Worm (Caenorhabditis elegans): Measurements from ENCODE around the gene srr-10.

The srr-10 gene

ce11 chrV:7737710-7738109 lies 2.3 kb downstream of the srr-10 start, which contains the start of gene srr-9:
Gene srr-9 (plus strand): TSS chrV:7738010.
- TF ChIP-seq lin-13 (tag; optimal IDR thresholded peaks at IDR 0.05) (no peak), drap-1 (GFP tag; optimal IDR thresholded peaks at IDR 0.05) (no peak), ceh-83 (GFP tag; optimal IDR thresholded peaks at IDR 0.05) (no peak), flh-1 (GFP tag; optimal IDR thresholded peaks at IDR 0.05) (no peak), ceh-39 (tag; optimal IDR thresholded peaks at IDR 0.05) (no peak), mep-1 (tag; optimal IDR thresholded peaks at IDR 0.05) (no peak)

DNA sequence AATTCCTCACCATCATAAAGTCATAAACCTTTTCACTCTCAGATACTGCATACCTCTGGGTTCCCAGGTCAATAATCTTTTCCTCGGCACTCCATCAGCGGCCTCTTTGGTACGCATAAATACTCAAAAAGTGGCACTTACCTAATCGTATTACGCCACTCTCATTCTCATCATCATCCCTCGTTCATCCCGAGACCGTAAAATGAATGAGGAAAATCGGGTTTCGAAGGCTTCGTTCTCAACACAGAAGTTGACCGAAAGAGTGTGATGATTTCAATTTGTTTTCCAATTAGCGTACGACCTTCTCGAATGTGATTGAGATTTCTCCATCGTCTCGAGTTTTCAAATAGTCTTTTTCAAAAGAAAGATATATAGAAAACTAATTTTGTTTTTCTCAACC lies 4.5 kb downstream of the srr-10 start:
- TF ChIP-seq drap-1 (GFP tag; optimal IDR thresholded peaks at IDR 0.05) (no peak), ces-1 (GFP tag; optimal IDR thresholded peaks at IDR 0.05) (peak; percentile 9), nhr-2 (tag; optimal IDR thresholded peaks at IDR 0.05) (peak; percentile 25), ceh-39 (tag; optimal IDR thresholded peaks at IDR 0.05) (no peak), tbx-8 (GFP tag; optimal IDR thresholded peaks at IDR 0.05) (no peak), flh-1 (GFP tag; optimal IDR thresholded peaks at IDR 0.05) (no peak), unc-39 (tag; optimal IDR thresholded peaks at IDR 0.05) (no peak)

- TF ChIP-seq M03D4.4 (tag; optimal IDR thresholded peaks at IDR 0.05): no peak
- peak; percentile 55 for TF ChIP-seq unc-62 (GFP tag; optimal IDR thresholded peaks at IDR 0.05)
- peak; percentile 100 for TF ChIP-seq nhr-2 (tag; optimal IDR thresholded peaks at IDR 0.05)
- TF ChIP-seq zip-8 (tag; optimal IDR thresholded peaks at IDR 0.05): peak; percentile 77
- TF ChIP-seq lin-13 (tag; optimal IDR thresholded peaks at IDR 0.05): no peak
- TF ChIP-seq elt-3 (tag; optimal IDR thresholded peaks at IDR 0.05): no peak
- no peak for TF ChIP-seq ceh-43 (GFP tag; optimal IDR thresholded peaks at IDR 0.05)
Measured at ce11 chrV:7741918-7742317, 6.5 kb downstream of the srr-10 start.

- TF ChIP-seq ces-1 (GFP tag; optimal IDR thresholded peaks at IDR 0.05): no peak
- TF ChIP-seq nhr-237 (tag; optimal IDR thresholded peaks at IDR 0.05): no peak
- no peak for TF ChIP-seq tbx-8 (GFP tag; optimal IDR thresholded peaks at IDR 0.05)
- no peak for TF ChIP-seq nhr-12 (tag; optimal IDR thresholded peaks at IDR 0.05)
- no peak for TF ChIP-seq sem-2 (GFP tag; optimal IDR thresholded peaks at IDR 0.05)
- no peak for TF ChIP-seq mls-2 (tag; optimal IDR thresholded peaks at IDR 0.05)
- TF ChIP-seq nhr-2 (tag; optimal IDR thresholded peaks at IDR 0.05): no peak
- no peak for TF ChIP-seq M03D4.4 (tag; optimal IDR thresholded peaks at IDR 0.05)
- no peak for TF ChIP-seq ceh-83 (GFP tag; optimal IDR thresholded peaks at IDR 0.05)
- TF ChIP-seq mab-5 (tag; optimal IDR thresholded peaks at IDR 0.05): no peak
- TF ChIP-seq unc-120 (tag; optimal IDR thresholded peaks at IDR 0.05; ENCODE audit: poor library complexity, severe bottlenecking): no peak
- TF ChIP-seq sptf-1 (tag; optimal IDR thresholded peaks at IDR 0.05): no peak
Measured at ce11 chrV:7742485-7742959, 7.1 kb downstream of the srr-10 start, which contains the start of gene fbxl-5. Gene fbxl-5 (plus strand): TSS chrV:7742909.

ce11 chrV:7744068-7744467 lies 8.6 kb downstream of the srr-10 start:
- TF ChIP-seq unc-62 (GFP tag; optimal IDR thresholded peaks at IDR 0.05) (no peak), mab-5 (tag; optimal IDR thresholded peaks at IDR 0.05) (no peak)

ce11 chrV:7745386-7745785 lies 10.0 kb downstream of the srr-10 start:
- TF ChIP-seq lin-13 (tag; optimal IDR thresholded peaks at IDR 0.05): no peak
- no peak for TF ChIP-seq mab-5 (tag; optimal IDR thresholded peaks at IDR 0.05)
- no peak for TF ChIP-seq ceh-39 (tag; optimal IDR thresholded peaks at IDR 0.05)
- no peak for TF ChIP-seq ztf-11 (tag; optimal IDR thresholded peaks at IDR 0.05)
- TF ChIP-seq drap-1 (GFP tag; optimal IDR thresholded peaks at IDR 0.05): no peak
- no peak for TF ChIP-seq unc-120 (tag; optimal IDR thresholded peaks at IDR 0.05; ENCODE audit: poor library complexity, severe bottlenecking)
- no peak for TF ChIP-seq elt-1 (tag; optimal IDR thresholded peaks at IDR 0.05; ENCODE audit: borderline replicate concordance, insufficient read depth)
- no peak for TF ChIP-seq mls-2 (tag; optimal IDR thresholded peaks at IDR 0.05)
- TF ChIP-seq nhr-28 (tag; optimal IDR thresholded peaks at IDR 0.05): no peak
- TF ChIP-seq lin-32 (GFP tag; optimal IDR thresholded peaks at IDR 0.05): no peak
- TF ChIP-seq hlh-1 (tag; optimal IDR thresholded peaks at IDR 0.05): no peak
- TF ChIP-seq nhr-237 (tag; optimal IDR thresholded peaks at IDR 0.05): no peak
- no peak for TF ChIP-seq ces-1 (GFP tag; optimal IDR thresholded peaks at IDR 0.05)
- no peak for TF ChIP-seq mep-1 (tag; optimal IDR thresholded peaks at IDR 0.05)
- TF ChIP-seq ceh-43 (GFP tag; optimal IDR thresholded peaks at IDR 0.05): no peak

ce11 chrV:7745903-7746302 lies 10.5 kb downstream of the srr-10 start:
- TF ChIP-seq sptf-1 (tag; optimal IDR thresholded peaks at IDR 0.05) (no peak), nhr-2 (tag; optimal IDR thresholded peaks at IDR 0.05) (peak; percentile 39), lin-32 (GFP tag; optimal IDR thresholded peaks at IDR 0.05) (no peak), sem-2 (GFP tag; optimal IDR thresholded peaks at IDR 0.05) (no peak), unc-62 (GFP tag; optimal IDR thresholded peaks at IDR 0.05) (peak; percentile 99), unc-39 (tag; optimal IDR thresholded peaks at IDR 0.05) (no peak), pha-4 (tag; optimal IDR thresholded peaks at IDR 0.05) (no peak), ham-2 (GFP tag; optimal IDR thresholded peaks at IDR 0.05) (peak; percentile 86), unc-120 (tag; optimal IDR thresholded peaks at IDR 0.05; ENCODE audit: poor library complexity, severe bottlenecking) (peak; percentile 18), nhr-76 (tag; optimal IDR thresholded peaks at IDR 0.05) (no peak)

Measured in whole organism, mixed stage, embryonic.